Fruit fly (Drosophila melanogaster) whole organism, embryonic: ENCODE measurements around the gene CG11178.
A peak's percentile ranks its signal among the peaks of the same experiment; 100 is the strongest.

Source experiments
- B-H1 ChIP-seq: fragments of 200-800 bp; sonication (Bioruptor generic); IDR thresholded peaks from 3 replicates; pipeline ENCODE4 v1.3.6; 2022; ENCODE audit warnings: missing biosample characterization, missing genetic modification characterization
- Bgb ChIP-seq: fragments of 200-800 bp; sonication (Bioruptor generic); IDR thresholded peaks from 2 replicates; pipeline ENCODE4 v1.3.6; 2022; ENCODE audit warnings: missing biosample characterization, missing genetic modification characterization; ENCODE audit not compliant: partially characterized antibody
- BtbVII ChIP-seq: fragments of 200-800 bp; sonication (Bioruptor generic); optimal IDR thresholded peaks from 3 replicates; lab custom pipeline; 2017; ENCODE audit warnings: missing biosample characterization, mild to moderate bottlenecking, missing genetic modification characterization
- CG12104 ChIP-seq: fragments of 200-800 bp; sonication (Bioruptor generic); optimal IDR thresholded peaks from 3 replicates; lab custom pipeline; 2016; ENCODE audit warnings: missing biosample characterization, missing genetic modification characterization
- CG12391 ChIP-seq: fragments of 200-800 bp; sonication (Bioruptor generic); optimal IDR thresholded peaks from 3 replicates; lab custom pipeline; 2018; ENCODE audit warnings: missing biosample characterization, mild to moderate bottlenecking, missing genetic modification characterization, moderate library complexity
- CG14710 ChIP-seq: fragments of 200-800 bp; sonication (Bioruptor generic); optimal IDR thresholded peaks from 3 replicates; lab custom pipeline; 2019; ENCODE audit warnings: missing biosample characterization, mild to moderate bottlenecking, missing genetic modification characterization, moderate library complexity
- CG15073 ChIP-seq: fragments of 200-800 bp; sonication (Bioruptor generic); optimal IDR thresholded peaks from 2 replicates; lab custom pipeline; 2016; ENCODE audit warnings: missing biosample characterization, missing genetic modification characterization
- CG16815 ChIP-seq: fragments of 200-800 bp; sonication (Bioruptor generic); optimal IDR thresholded peaks from 3 replicates; lab custom pipeline; 2017; ENCODE audit warnings: missing biosample characterization, mild to moderate bottlenecking, missing genetic modification characterization
- CG1792 ChIP-seq: fragments of 200-800 bp; sonication (Bioruptor generic); optimal IDR thresholded peaks from 2 replicates; lab custom pipeline; 2016; ENCODE audit warnings: missing biosample characterization, missing genetic modification characterization
- CG2116 ChIP-seq: fragments of 200-800 bp; sonication (Bioruptor generic); optimal IDR thresholded peaks from 3 replicates; lab custom pipeline; 2018; ENCODE audit warnings: missing biosample characterization, mild to moderate bottlenecking, missing genetic modification characterization
- CG30020 ChIP-seq: fragments of 200-800 bp; optimal IDR thresholded peaks from 2 replicates; lab custom pipeline; 2019; ENCODE audit warnings: missing biosample characterization, mild to moderate bottlenecking, missing genetic modification characterization, moderate library complexity
- CG5180 ChIP-seq: fragments of 200-800 bp; sonication (Bioruptor generic); optimal IDR thresholded peaks from 3 replicates; lab custom pipeline; 2017; ENCODE audit warnings: missing biosample characterization, missing genetic modification characterization, mild to moderate bottlenecking, moderate library complexity, missing genetic modification reagents
- CG6175 ChIP-seq: fragments of 200-800 bp; sonication (Bioruptor generic); IDR thresholded peaks from 3 replicates; pipeline ENCODE4 v1.3.6; 2022; ENCODE audit warnings: missing biosample characterization, missing genetic modification characterization
- CG6254 ChIP-seq: fragments of 200-800 bp; sonication (Bioruptor generic); optimal IDR thresholded peaks from 3 replicates; lab custom pipeline; 2017; ENCODE audit warnings: mild to moderate bottlenecking, missing biosample characterization, missing genetic modification reagents, missing genetic modification characterization
- CG6683 ChIP-seq: fragments of 200-800 bp; sonication (Bioruptor generic); optimal IDR thresholded peaks from 2 replicates; lab custom pipeline; 2017; ENCODE audit warnings: missing biosample characterization, mild to moderate bottlenecking, missing genetic modification characterization, missing genetic modification reagents
- CG7556 ChIP-seq: fragments of 200-800 bp; sonication (Bioruptor generic); optimal IDR thresholded peaks from 2 replicates; lab custom pipeline; 2017; ENCODE audit warnings: missing biosample characterization, mild to moderate bottlenecking, missing genetic modification characterization
- CG7745 ChIP-seq: fragments of 200-800 bp; sonication (Bioruptor generic); optimal IDR thresholded peaks from 2 replicates; lab custom pipeline; 2018; ENCODE audit warnings: missing biosample characterization, mild to moderate bottlenecking, missing genetic modification characterization, moderate library complexity
- CG7786 ChIP-seq: fragments of 200-800 bp; sonication (Bioruptor generic); optimal IDR thresholded peaks from 2 replicates; lab custom pipeline; 2016; ENCODE audit warnings: missing biosample characterization, missing genetic modification characterization
- CG8388 ChIP-seq: fragments of 200-800 bp; sonication (Bioruptor generic); optimal IDR thresholded peaks from 2 replicates; lab custom pipeline; 2019; ENCODE audit warnings: missing biosample characterization, mild to moderate bottlenecking, missing genetic modification characterization, moderate library complexity
- CG9797 ChIP-seq: fragments of 200-800 bp; sonication (Bioruptor generic); optimal IDR thresholded peaks from 3 replicates; lab custom pipeline; 2018; ENCODE audit warnings: missing biosample characterization, mild to moderate bottlenecking, missing genetic modification characterization
- CHES-1-like ChIP-seq: fragments of 200-800 bp; sonication (Bioruptor generic); optimal IDR thresholded peaks from 2 replicates; lab custom pipeline; 2016; ENCODE audit warnings: missing biosample characterization, missing genetic modification characterization
- CrebB ChIP-seq: fragments of 200-800 bp; sonication (Bioruptor generic); optimal IDR thresholded peaks from 3 replicates; lab custom pipeline; 2018; ENCODE audit warnings: missing biosample characterization, mild to moderate bottlenecking, missing genetic modification characterization
- Dip3 ChIP-seq: fragments of 200-800 bp; sonication (Bioruptor generic); optimal IDR thresholded peaks from 3 replicates; lab custom pipeline; 2016; ENCODE audit warnings: missing biosample characterization, missing genetic modification characterization
- Dp ChIP-seq: fragments of 200-800 bp; sonication (Bioruptor generic); optimal IDR thresholded peaks from 2 replicates; lab custom pipeline; 2018; ENCODE audit warnings: missing biosample characterization, mild to moderate bottlenecking, missing genetic modification characterization, moderate library complexity
- Dref ChIP-seq: fragments of 200-800 bp; sonication (Bioruptor generic); IDR thresholded peaks from 2 replicates; pipeline ENCODE4 v1.3.6; 2022; ENCODE audit warnings: missing biosample characterization, missing genetic modification characterization
- Elba2 ChIP-seq: fragments of 200-800 bp; sonication (Bioruptor generic); optimal IDR thresholded peaks from 3 replicates; lab custom pipeline; 2016; ENCODE audit warnings: missing biosample characterization, missing genetic modification characterization
- HmgZ ChIP-seq: fragments of 200-800 bp; sonication (Bioruptor generic); optimal IDR thresholded peaks from 2 replicates; lab custom pipeline; 2018; ENCODE audit warnings: missing biosample characterization, mild to moderate bottlenecking, missing genetic modification characterization
- ab ChIP-seq: fragments of 200-800 bp; sonication (Bioruptor generic); optimal IDR thresholded peaks from 2 replicates; lab custom pipeline; 2016; ENCODE audit warnings: missing biosample characterization, missing genetic modification characterization
- ci ChIP-seq: fragments of 200-800 bp; sonication (Bioruptor generic); IDR thresholded peaks from 3 replicates; pipeline ENCODE4 v1.3.6; 2022; ENCODE audit warnings: missing biosample characterization, missing genetic modification characterization
- crol ChIP-seq: fragments of 200-800 bp; sonication (Bioruptor generic); IDR thresholded peaks from 2 replicates; pipeline ENCODE4 v1.3.6; 2022; ENCODE audit warnings: missing biosample characterization, missing genetic modification characterization
- da ChIP-seq: fragments of 200-800 bp; sonication (Bioruptor generic); optimal IDR thresholded peaks from 2 replicates; lab custom pipeline; 2016; ENCODE audit warnings: missing biosample characterization, missing genetic modification characterization
- disco-r ChIP-seq: fragments of 200-800 bp; sonication (Bioruptor generic); optimal IDR thresholded peaks from 2 replicates; lab custom pipeline; 2016; ENCODE audit warnings: missing biosample characterization, missing genetic modification characterization
- exex ChIP-seq: fragments of 200-800 bp; sonication (Bioruptor generic); optimal IDR thresholded peaks from 4 replicates; lab custom pipeline; 2018; ENCODE audit warnings: missing biosample characterization, mild to moderate bottlenecking, missing genetic modification characterization, moderate library complexity
- gce ChIP-seq: fragments of 200-800 bp; sonication (Bioruptor generic); IDR thresholded peaks from 3 replicates; pipeline ENCODE4 v1.3.6; 2022; ENCODE audit warnings: missing biosample characterization, missing genetic modification characterization
- hbn ChIP-seq: fragments of 200-800 bp; sonication (Bioruptor generic); IDR thresholded peaks from 2 replicates; pipeline ENCODE4 v1.3.6; 2022; ENCODE audit warnings: missing biosample characterization, missing genetic modification characterization; ENCODE audit not compliant: partially characterized antibody
- ind ChIP-seq: fragments of 200-800 bp; sonication (Bioruptor generic); optimal IDR thresholded peaks from 3 replicates; lab custom pipeline; 2016; ENCODE audit warnings: missing biosample characterization, missing genetic modification characterization
- kah ChIP-seq: fragments of 200-800 bp; sonication (Bioruptor generic); optimal IDR thresholded peaks from 2 replicates; lab custom pipeline; 2018; ENCODE audit warnings: missing biosample characterization, mild to moderate bottlenecking, missing genetic modification characterization
- knrl ChIP-seq: fragments of 200-800 bp; sonication (Bioruptor generic); IDR thresholded peaks from 3 replicates; pipeline ENCODE4 v1.3.6; 2022; ENCODE audit warnings: missing biosample characterization, missing genetic modification characterization; ENCODE audit not compliant: partially characterized antibody
- lab ChIP-seq: fragments of 200-800 bp; sonication (Bioruptor generic); optimal IDR thresholded peaks from 3 replicates; lab custom pipeline; 2017; ENCODE audit warnings: missing biosample characterization, missing genetic modification characterization, mild to moderate bottlenecking, moderate library complexity, missing genetic modification reagents
- lilli ChIP-seq: fragments of 200-800 bp; sonication (Bioruptor generic); optimal IDR thresholded peaks from 3 replicates; lab custom pipeline; 2016; ENCODE audit warnings: missing biosample characterization, missing genetic modification characterization
- mam ChIP-seq: fragments of 200-800 bp; sonication (Bioruptor generic); optimal IDR thresholded peaks from 3 replicates; lab custom pipeline; 2016; ENCODE audit warnings: missing biosample characterization, missing genetic modification characterization
- pfk ChIP-seq: fragments of 200-800 bp; sonication (Bioruptor generic); optimal IDR thresholded peaks from 2 replicates; lab custom pipeline; 2018; ENCODE audit warnings: missing biosample characterization, mild to moderate bottlenecking, missing genetic modification characterization, moderate library complexity
- pho ChIP-seq: fragments of 200-800 bp; sonication (Bioruptor generic); optimal IDR thresholded peaks from 2 replicates; lab custom pipeline; 2016; ENCODE audit warnings: missing biosample characterization, missing genetic modification characterization
- pnt ChIP-seq: fragments of 200-800 bp; sonication (Bioruptor generic); optimal IDR thresholded peaks from 3 replicates; lab custom pipeline; 2016; ENCODE audit warnings: missing biosample characterization, missing genetic modification characterization
- sens-2 ChIP-seq: fragments of 200-800 bp; sonication (Bioruptor generic); IDR thresholded peaks from 2 replicates; pipeline ENCODE4 v1.3.6; 2022; ENCODE audit warnings: missing biosample characterization, missing genetic modification characterization
- vfl ChIP-seq: fragments of 200-800 bp; sonication (Bioruptor generic); optimal IDR thresholded peaks from 2 replicates; lab custom pipeline; 2016; ENCODE audit warnings: missing biosample characterization, missing genetic modification characterization
- z ChIP-seq: fragments of 200-800 bp; sonication (Bioruptor generic); IDR thresholded peaks from 3 replicates; pipeline ENCODE4 v1.3.6; 2022; ENCODE audit warnings: missing biosample characterization, missing genetic modification characterization
- zfh1 ChIP-seq: fragments of 200-800 bp; sonication (Bioruptor generic); IDR thresholded peaks from 3 replicates; pipeline ENCODE4 v1.3.6; 2022; ENCODE audit warnings: missing biosample characterization, missing genetic modification characterization

The CG11178 gene

dm6 chrX:13563483-13564443 is 41.7 kb upstream of the CG11178 start, which contains the start of the genes CG46311 and Tpst (continued):
- TF ChIP-seq CG12104 (GFP tag; lab: Kevin White, UChicago) (no peak), CHES-1-like (GFP tag; lab: Kevin White, UChicago) (peak; percentile 67), ind (peak; percentile 64), BtbVII (GFP tag; lab: Kevin White, UChicago) (no peak), kah (GFP tag; lab: Kevin White, UChicago) (no peak), HmgZ (tag; lab: Kevin White, UChicago) (peak; percentile 72), CG9797 (GFP tag; lab: Kevin White, UChicago) (peak; percentile 100), CG6175 (GFP tag; lab: Robert Waterston, UW) (peak; percentile 79; the same call in 2 of the 3 replicates), CG6683 (GFP tag; lab: Kevin White, UChicago) (no peak), CG2116 (GFP tag; lab: Kevin White, UChicago) (peak; percentile 34), hbn (GFP tag; lab: Robert Waterston, UW) (no peak), Bgb (GFP tag; lab: Robert Waterston, UW) (peak; percentile 51), sens-2 (GFP tag; lab: Robert Waterston, UW) (peak; percentile 47; the same call in 1 of the 2 replicates), CG1792 (GFP tag; lab: Kevin White, UChicago) (no peak), CG14710 (tag; lab: Kevin White, UChicago) (peak; percentile 48), CrebB (no peak), Elba2 (GFP tag; lab: Kevin White, UChicago) (no peak), CG8388 (GFP tag; lab: Kevin White, UChicago) (no peak), CG15073 (GFP tag; lab: Kevin White, UChicago) (no peak), CG7556 (GFP tag; lab: Kevin White, UChicago) (peak; percentile 20), ab (GFP tag; lab: Kevin White, UChicago) (no peak), CG6254 (GFP tag; lab: Kevin White, UChicago) (no peak), Dip3 (GFP tag; lab: Kevin White, UChicago) (peak; percentile 47), crol (peak; percentile 45), da (GFP tag; lab: Kevin White, UChicago) (peak; percentile 9), exex (tag; lab: Kevin White, UChicago) (no peak), B-H1 (GFP tag; lab: Robert Waterston, UW) (no peak; the same call in 2 of the 3 replicates), gce (GFP tag; lab: Robert Waterston, UW) (peak; percentile 47; the same call in 1 of the 3 replicates), Dp (GFP tag; lab: Kevin White, UChicago) (peak; percentile 51), CG12391 (tag; lab: Kevin White, UChicago) (no peak), pnt (GFP tag; lab: Kevin White, UChicago) (peak; percentile 66), lilli (GFP tag; lab: Kevin White, UChicago) (peak; percentile 62), ci (peak; percentile 75), Dref (GFP tag; lab: Robert Waterston, UW) (peak; percentile 44; the same call in 1 of the 2 replicates), lab (GFP tag; lab: Kevin White, UChicago) (peak; percentile 42), CG30020 (no peak), mam (GFP tag; lab: Kevin White, UChicago) (peak; percentile 64), pfk (GFP tag; lab: Kevin White, UChicago) (no peak), vfl (no peak), pho (GFP tag; lab: Kevin White, UChicago) (peak; percentile 33), CG5180 (no peak), CG7745 (tag; lab: Kevin White, UChicago) (no peak), zfh1 (peak; percentile 72; the same call in 2 of the 3 replicates), z (GFP tag; lab: Robert Waterston, UW) (no peak), disco-r (no peak), knrl (GFP tag; lab: Robert Waterston, UW) (peak; percentile 48; the same call in 1 of the 3 replicates), CG16815 (peak; percentile 35), CG7786 (GFP tag; lab: Kevin White, UChicago) (peak; percentile 43)
